Fruit fly (Drosophila melanogaster) S2 (cell line): ENCODE data around the gene KP78b.

Source experiments
- CG8478 ChIP-seq: fragments of >200 bp; optimal IDR thresholded peaks from 2 replicates; lab custom pipeline; 2018
- CTCF ChIP-seq, 2 experiments: fragments of >200 bp; optimal IDR thresholded peaks; 2 replicates each; lab custom pipeline; 2018

dm6 chr3R:11302936-11303335, 50.0 kb downstream of the KP78b start:
- TF ChIP-seq CG8478 (lab: Kevin White, UChicago) (no peak), CTCF (optimal IDR thresholded peaks at IDR 0.05; lab: Kevin White, UChicago) (peak in 1 of 2 experiments; percentile 1)
